Fruit fly (Drosophila melanogaster): ENCODE results near the gene Cyp28d1.

DNA sequence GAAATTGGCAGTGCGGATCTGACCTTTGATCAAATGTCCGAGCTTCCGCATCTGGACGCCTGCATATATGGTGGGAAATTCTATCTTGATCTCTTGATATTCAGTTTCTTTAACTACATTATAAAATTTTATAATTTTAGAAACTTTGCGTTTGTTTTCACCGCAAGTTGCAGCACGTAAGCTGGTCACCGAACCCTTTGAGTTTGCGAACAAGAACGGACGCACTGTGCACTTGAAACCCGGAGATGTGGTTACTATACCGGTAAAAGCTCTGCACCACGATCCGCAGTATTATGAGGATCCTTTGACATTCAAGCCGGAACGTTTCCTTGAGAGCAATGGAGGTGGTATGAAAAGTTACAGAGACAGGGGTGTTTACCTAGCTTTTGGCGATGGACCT, 1.7 kb upstream of the Cyp28d1 start:
- TF ChIP-seq Dll (optimal IDR thresholded peaks at IDR 0.05) (no peak), psq (optimal IDR thresholded peaks at IDR 0.05) (no peak), EcR (GFP tag; optimal IDR thresholded peaks at IDR 0.05) (no peak), CG8478 (optimal IDR thresholded peaks at IDR 0.05) (no peak), pan (optimal IDR thresholded peaks at IDR 0.05) (no peak), usp (GFP tag; optimal IDR thresholded peaks at IDR 0.05) (no peak)

All from whole organism.